Fruit fly (Drosophila melanogaster): Measurements from ENCODE around the gene CG3386.

CG3386 gene

DNA sequence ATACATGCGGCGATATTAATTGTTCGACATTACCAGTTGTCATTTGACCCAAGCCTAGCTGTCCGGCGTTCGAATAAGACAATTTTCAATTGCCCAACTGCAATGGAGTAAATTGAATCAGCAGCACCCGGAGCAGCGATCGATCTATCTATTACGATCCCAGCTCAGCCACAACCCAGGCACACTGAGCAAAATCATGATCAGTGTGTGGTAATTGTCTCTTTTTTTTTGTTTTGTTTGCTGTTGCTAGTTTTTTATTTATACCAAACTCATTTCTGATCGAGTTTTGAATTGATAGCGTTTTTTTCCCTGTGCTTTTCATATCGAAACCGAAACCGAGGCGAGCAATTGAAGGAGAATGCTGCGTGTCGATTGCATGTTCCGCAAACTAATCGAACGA is 39.6 kb upstream of the CG3386 start (continued):
- TF ChIP-seq CG6254 (GFP tag; optimal IDR thresholded peaks at IDR 0.05) (no peak), Fer3 (tag; optimal IDR thresholded peaks at IDR 0.05) (no peak), Stat92E (GFP tag; optimal IDR thresholded peaks at IDR 0.05) (no peak), Myb (GFP tag; optimal IDR thresholded peaks at IDR 0.05) (no peak), cg (GFP tag; optimal IDR thresholded peaks at IDR 0.05) (no peak), CG10366 (GFP tag; IDR thresholded peaks at IDR 0.05) (peak; percentile 8; the same call in 1 of the 2 replicates), sens (GFP tag) (peak; percentile 24), Asciz (GFP tag; optimal IDR thresholded peaks at IDR 0.05) (peak; percentile 1), ken (GFP tag; IDR thresholded peaks at IDR 0.05) (0 out of 3 replicates have a peak, but pooled peaks have one; percentile 12), bsh (GFP tag; optimal IDR thresholded peaks at IDR 0.05) (peak in 1 of 2 experiments; percentile 9), CG14441 (GFP tag; IDR thresholded peaks at IDR 0.05) (peak; percentile 37; the same call in 1 of the 2 replicates), dysf (GFP tag; IDR thresholded peaks at IDR 0.05) (0 out of 3 replicates have a peak, but pooled peaks have one; percentile 5), CG9727 (GFP tag; optimal IDR thresholded peaks at IDR 0.05) (no peak), Side (GFP tag; optimal IDR thresholded peaks at IDR 0.05) (no peak), nau (GFP tag; optimal IDR thresholded peaks at IDR 0.05) (no peak), D19B (GFP tag; optimal IDR thresholded peaks at IDR 0.05) (no peak), zf30C (GFP tag; optimal IDR thresholded peaks at IDR 0.05) (peak; percentile 40), Optix (GFP tag; IDR thresholded peaks at IDR 0.05) (0 out of 3 replicates have a peak, but pooled peaks have one; percentile 15), row (GFP tag; IDR thresholded peaks at IDR 0.05) (peak; percentile 28; the same call in 1 of the 3 replicates), tap (tag; optimal IDR thresholded peaks at IDR 0.05) (no peak), Blimp-1 (GFP tag; optimal IDR thresholded peaks at IDR 0.05) (peak; percentile 27), Taf1 (GFP tag; IDR thresholded peaks at IDR 0.05) (no peak), stc (GFP tag; IDR thresholded peaks at IDR 0.05) (no peak), hb (GFP tag; IDR thresholded peaks at IDR 0.05; ENCODE audit: partially characterized antibody) (no peak), vvl (GFP tag; IDR thresholded peaks at IDR 0.05) (0 out of 2 replicates have a peak, but pooled peaks have one; percentile 6), lab (GFP tag; optimal IDR thresholded peaks at IDR 0.05) (peak; percentile 9), CG4282 (GFP tag; optimal IDR thresholded peaks at IDR 0.05) (no peak), NC2α (GFP tag; optimal IDR thresholded peaks at IDR 0.05) (no peak), lov (optimal IDR thresholded peaks at IDR 0.05) (no peak), lov (GFP tag; IDR thresholded peaks at IDR 0.05) (peak; percentile 30; the same call in 1 of the 3 replicates)

DNA sequence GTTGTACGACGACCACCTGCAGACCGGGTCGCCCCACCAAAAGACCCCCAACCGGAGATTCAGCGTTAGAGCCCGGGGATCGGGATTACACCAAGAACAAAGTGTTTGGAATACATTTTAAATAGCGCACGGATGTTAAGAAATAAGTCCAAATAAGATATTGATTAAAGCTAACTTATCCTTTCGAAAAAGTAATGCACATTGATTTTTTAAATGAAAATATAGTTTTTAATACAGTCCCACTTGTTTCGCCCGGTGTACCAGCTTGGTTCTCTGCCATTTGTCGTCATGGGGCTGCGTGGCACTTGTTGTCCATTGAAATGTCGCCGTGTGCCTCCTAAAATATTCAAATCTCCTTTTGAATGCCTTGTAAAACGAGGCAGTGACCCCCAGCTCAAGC is 38.8 kb upstream of the CG3386 start:
- no peak for TF ChIP-seq CrebB (tag; optimal IDR thresholded peaks at IDR 0.05)
- TF ChIP-seq Hr51 (GFP tag; optimal IDR thresholded peaks at IDR 0.05), result no peak
- TF ChIP-seq vnd (GFP tag; IDR thresholded peaks at IDR 0.05; ENCODE audit: partially characterized antibody), result no peak
- no peak for TF ChIP-seq CkIIα-i1 (GFP tag; IDR thresholded peaks at IDR 0.05)
- 0 out of 3 replicates have a peak, but pooled peaks have one; percentile 34 for TF ChIP-seq otp (GFP tag; IDR thresholded peaks at IDR 0.05)
- peak; percentile 40 for TF ChIP-seq CG7839 (tag; optimal IDR thresholded peaks at IDR 0.05)
- peak; percentile 14 for TF ChIP-seq pum (GFP tag; optimal IDR thresholded peaks at IDR 0.05)
- peak; percentile 70 for TF ChIP-seq CG31441 (GFP tag; IDR thresholded peaks at IDR 0.05)
- no peak for TF ChIP-seq HHEX (GFP tag; optimal IDR thresholded peaks at IDR 0.05)
- 0 out of 3 replicates have a peak, but pooled peaks have one; percentile 17 for TF ChIP-seq Optix (GFP tag; IDR thresholded peaks at IDR 0.05)
- no peak for TF ChIP-seq zen2 (GFP tag; IDR thresholded peaks at IDR 0.05; ENCODE audit: partially characterized antibody)
- TF ChIP-seq Dad (GFP tag; optimal IDR thresholded peaks at IDR 0.05), result peak; percentile 37
- no peak for TF ChIP-seq zfh2 (GFP tag; optimal IDR thresholded peaks at IDR 0.05)
- no peak for TF ChIP-seq CG14860 (GFP tag; IDR thresholded peaks at IDR 0.05; ENCODE audit: partially characterized antibody)
- TF ChIP-seq CG9876 (GFP tag; optimal IDR thresholded peaks at IDR 0.05), result no peak
- TF ChIP-seq CG10267 (tag; optimal IDR thresholded peaks at IDR 0.05), result peak; percentile 38
- TF ChIP-seq oc (tag; optimal IDR thresholded peaks at IDR 0.05), result peak; percentile 51
- peak; percentile 61 for TF ChIP-seq unpg (GFP tag; optimal IDR thresholded peaks at IDR 0.05)
- peak; percentile 51 for TF ChIP-seq CG7556 (GFP tag; optimal IDR thresholded peaks at IDR 0.05)
- TF ChIP-seq CG2199 (GFP tag; IDR thresholded peaks at IDR 0.05), result no peak
- peak; percentile 1 for TF ChIP-seq CG13424 (tag; optimal IDR thresholded peaks at IDR 0.05)
- no peak for TF ChIP-seq btn (GFP tag; optimal IDR thresholded peaks at IDR 0.05)
